Worm (Caenorhabditis elegans) whole organism, L3 larva: ENCODE measurements around the gene C07B5.8.

Source experiments
- daf-12 ChIP-seq: fragments of 150-350 bp; optimal IDR thresholded peaks from 2 replicates; lab custom pipeline; 2014; ENCODE audit warnings: missing biosample characterization, missing genetic modification reagents, missing genetic modification characterization
- lin-39 ChIP-seq: fragments of 150-350 bp; optimal IDR thresholded peaks from 2 replicates; lab custom pipeline; 2018; ENCODE audit warnings: missing biosample characterization, missing genetic modification reagents, missing genetic modification characterization
- nhr-76 ChIP-seq: fragments of 150-350 bp; sonication (generic microtip); optimal IDR thresholded peaks from 5 replicates; lab custom pipeline; 2014; ENCODE audit warnings: missing biosample characterization, missing genetic modification characterization
- pha-4 ChIP-seq: fragments of 150-350 bp; optimal IDR thresholded peaks from 2 replicates; lab custom pipeline; 2014; ENCODE audit warnings: missing biosample characterization, missing genetic modification reagents, missing genetic modification characterization
- pqm-1 ChIP-seq: fragments of 150-350 bp; optimal IDR thresholded peaks from 2 replicates; lab custom pipeline; 2017; ENCODE audit warnings: missing biosample characterization, missing genetic modification characterization, inconsistent platforms
- ztf-11 ChIP-seq: fragments of 150-350 bp; optimal IDR thresholded peaks from 2 replicates; lab custom pipeline; 2014; ENCODE audit warnings: missing biosample characterization, missing genetic modification characterization

DNA sequence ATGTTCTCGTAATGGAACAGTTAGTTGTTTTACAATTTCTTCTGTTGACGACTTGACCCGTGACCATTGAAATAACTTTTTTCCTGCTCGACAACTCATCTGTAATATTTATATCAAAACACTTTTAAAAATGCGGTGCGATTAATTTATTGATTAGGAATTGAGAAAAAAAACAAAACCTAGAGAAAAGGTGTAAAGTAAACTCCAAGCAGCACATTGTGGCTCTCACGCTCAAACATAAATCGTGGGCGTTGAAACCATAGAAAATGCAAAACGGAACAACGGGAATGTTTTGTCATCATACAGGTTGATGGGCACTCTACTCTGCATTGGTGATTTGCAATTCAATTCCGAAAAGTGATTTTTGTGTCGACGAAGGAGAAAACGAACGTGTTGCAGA lies 29.3 kb upstream of the C07B5.8 start, which contains the start of gene moc-5:
- TF ChIP-seq lin-39 (tag; lab: Kevin White, UChicago) = no peak
- TF ChIP-seq pqm-1 (tag; lab: Kevin White, UChicago) = no peak
- no peak for TF ChIP-seq nhr-76 (tag; lab: Kevin White, UChicago)
- TF ChIP-seq daf-12 = no peak
- TF ChIP-seq pha-4 (tag; lab: Kevin White, UChicago) = no peak
- TF ChIP-seq ztf-11 (tag; lab: Kevin White, UChicago) = no peak
